Worm (Caenorhabditis elegans) whole organism, L4 larva: ENCODE results near the gene C03B1.4.

Experiments
- pqm-1 ChIP-seq: sonication (generic microtip); optimal IDR thresholded peaks from 2 replicates; lab custom pipeline; 2017; ENCODE audit warnings: missing biosample characterization, missing genetic modification characterization
- rbr-2 ChIP-seq: sonication (generic microtip); optimal IDR thresholded peaks from 2 replicates; lab custom pipeline; 2016; ENCODE audit warnings: missing genotype, missing genetic modification characterization, missing compliant biosample characterization

- TF ChIP-seq pqm-1 (tag; lab: Kevin White, UChicago) (no peak), rbr-2 (tag; lab: Kevin White, UChicago) (no peak)
Observed at ce11 chrX:6357772-6358171, 6.5 kb upstream of the C03B1.4 start, which contains the start of gene C03B1.10.
